Worm (Caenorhabditis elegans) whole organism, L4 larva: Measurements from ENCODE around the gene osm-9.
A peak's percentile ranks its signal among the peaks of the same experiment; 100 is the strongest.

ENCODE experiments used
- F37D6.2 ChIP-seq: sonication (generic microtip); optimal IDR thresholded peaks from 2 replicates; lab custom pipeline; 2016; ENCODE audit warnings: mild to moderate bottlenecking, missing genetic modification characterization, missing compliant biosample characterization
- F44E2.7 ChIP-seq: fragments of 200-800 bp; sonication (Bioruptor generic); IDR thresholded peaks from 2 replicates; pipeline ENCODE4 v2.1.2; 2022; ENCODE audit warnings: missing genetic modification characterization, missing compliant biosample characterization
- F49E8.2 ChIP-seq: sonication (generic microtip); optimal IDR thresholded peaks from 2 replicates; lab custom pipeline; 2016; ENCODE audit warnings: missing compliant biosample characterization, mild to moderate bottlenecking, missing genetic modification characterization, borderline replicate concordance
- T20F7.1 ChIP-seq: fragments of 200-800 bp; sonication (Bioruptor generic); optimal IDR thresholded peaks from 2 replicates; lab custom pipeline; 2018; ENCODE audit warnings: mild to moderate bottlenecking, missing genetic modification characterization, missing compliant biosample characterization
- Y5F2A.4 ChIP-seq: fragments of 200-800 bp; sonication (Bioruptor generic); optimal IDR thresholded peaks from 2 replicates; lab custom pipeline; 2018; ENCODE audit warnings: mild to moderate bottlenecking, missing genetic modification characterization, missing compliant biosample characterization
- ZK546.5 ChIP-seq, 2 experiments: sonication (generic microtip); optimal IDR thresholded peaks; 2 replicates each; lab custom pipeline; 2017; ENCODE audit warnings: missing biosample characterization in 2 of 2, missing genetic modification characterization in 2 of 2
- ama-1 ChIP-seq: fragments of 150-350 bp; optimal IDR thresholded peaks from 2 replicates; lab custom pipeline; 2014; ENCODE audit warnings: inconsistent platforms, mixed read lengths
- arid-1 ChIP-seq: fragments of 200-800 bp; sonication (Bioruptor generic); conservative IDR thresholded peaks from 2 replicates; pipeline ENCODE4 v1.3.6; 2022; ENCODE audit warnings: missing genetic modification reagents, missing genetic modification characterization, missing compliant biosample characterization
- ceh-20 ChIP-seq: fragments of 200-800 bp; sonication (Bioruptor generic); IDR thresholded peaks from 2 replicates; pipeline ENCODE4 v1.3.6; 2022; ENCODE audit warnings: missing genetic modification reagents, missing genetic modification characterization, missing compliant biosample characterization
- ceh-28 ChIP-seq: fragments of 150-350 bp; optimal IDR thresholded peaks from 2 replicates; lab custom pipeline; 2014; ENCODE audit warnings: missing biosample characterization, missing genetic modification reagents, missing genetic modification characterization
- ceh-62 ChIP-seq: sonication (generic microtip); optimal IDR thresholded peaks from 2 replicates; lab custom pipeline; 2017; ENCODE audit warnings: missing biosample characterization, missing genetic modification characterization
- daf-12 ChIP-seq: fragments of 150-350 bp; optimal IDR thresholded peaks from 2 replicates; lab custom pipeline; 2014; ENCODE audit warnings: missing biosample characterization, missing genetic modification reagents, missing genetic modification characterization
- daf-19 ChIP-seq: fragments of 200-800 bp; sonication (Bioruptor generic); conservative IDR thresholded peaks from 2 replicates; pipeline ENCODE4 v1.3.6; 2022; ENCODE audit warnings: missing genetic modification characterization, missing compliant biosample characterization
- dmd-6 ChIP-seq: fragments of 200-800 bp; sonication (Bioruptor generic); IDR thresholded peaks from 2 replicates; pipeline ENCODE4 v1.3.6; 2022; ENCODE audit warnings: missing genetic modification reagents, missing genetic modification characterization, missing compliant biosample characterization
- dve-1 ChIP-seq: sonication (generic microtip); optimal IDR thresholded peaks from 2 replicates; lab custom pipeline; 2017; ENCODE audit warnings: antibody characterized with exemption, mild to moderate bottlenecking, missing genetic modification characterization, missing compliant biosample characterization; ENCODE audit not compliant: insufficient read depth
- egl-27 ChIP-seq: sonication (generic microtip); optimal IDR thresholded peaks from 3 replicates; lab custom pipeline; 2017; ENCODE audit warnings: missing biosample characterization, missing genetic modification reagents, missing genetic modification characterization
- fkh-10 ChIP-seq: fragments of 150-350 bp; optimal IDR thresholded peaks from 2 replicates; lab custom pipeline; 2014; ENCODE audit warnings: missing biosample characterization, missing genetic modification reagents, missing genetic modification characterization
- gei-8 ChIP-seq: fragments of 200-800 bp; sonication (Bioruptor generic); optimal IDR thresholded peaks from 2 replicates; lab custom pipeline; 2018; ENCODE audit warnings: mild to moderate bottlenecking, missing genetic modification characterization, missing compliant biosample characterization
- hlh-11 ChIP-seq: fragments of 200-800 bp; sonication (Bioruptor generic); optimal IDR thresholded peaks from 2 replicates; lab custom pipeline; 2018; ENCODE audit warnings: mild to moderate bottlenecking, missing genetic modification characterization, missing compliant biosample characterization
- jun-1 ChIP-seq: fragments of 150-350 bp; optimal IDR thresholded peaks from 2 replicates; lab custom pipeline; 2014; ENCODE audit warnings: missing biosample characterization, missing genetic modification reagents, missing genetic modification characterization
- lin-1 ChIP-seq: fragments of 200-800 bp; sonication (Bioruptor generic); IDR thresholded peaks from 2 replicates; pipeline ENCODE4 v1.3.6; 2022; ENCODE audit warnings: missing genetic modification reagents, missing genetic modification characterization, missing compliant biosample characterization
- lin-15B ChIP-seq: fragments of 150-350 bp; sonication (generic microtip); optimal IDR thresholded peaks from 3 replicates; lab custom pipeline; 2014; ENCODE audit warnings: missing biosample characterization, missing genetic modification characterization
- lin-38 ChIP-seq: fragments of 200-800 bp; sonication (Bioruptor generic); IDR thresholded peaks from 2 replicates; pipeline ENCODE4 v1.3.6; 2022; ENCODE audit warnings: missing genetic modification reagents, missing genetic modification characterization, missing compliant biosample characterization
- lin-39 ChIP-seq: fragments of 150-350 bp; optimal IDR thresholded peaks from 2 replicates; lab custom pipeline; 2014; ENCODE audit warnings: missing biosample characterization, missing genetic modification reagents, missing genetic modification characterization
- mdl-1 ChIP-seq, 2 experiments: fragments of 150-350 bp in 1 of 2; sonication (generic microtip) in 1 of 2; optimal IDR thresholded peaks; 2 replicates each; lab custom pipeline; 2014 to 2017; ENCODE audit warnings: missing biosample characterization in 2 of 2, missing genetic modification characterization in 2 of 2
- mep-1 ChIP-seq: fragments of 150-350 bp; sonication (generic microtip); optimal IDR thresholded peaks from 3 replicates; lab custom pipeline; 2014; ENCODE audit warnings: missing biosample characterization, missing genetic modification characterization
- mes-2 ChIP-seq: sonication (generic microtip); optimal IDR thresholded peaks from 2 replicates; lab custom pipeline; 2016; ENCODE audit warnings: missing genotype, mild to moderate bottlenecking, missing genetic modification characterization, missing compliant biosample characterization; ENCODE audit not compliant: poor library complexity, severe bottlenecking
- nhr-10 ChIP-seq: fragments of 150-350 bp; optimal IDR thresholded peaks from 2 replicates; lab custom pipeline; 2014; ENCODE audit warnings: missing biosample characterization, missing genetic modification characterization
- nhr-102 ChIP-seq: sonication (generic microtip); optimal IDR thresholded peaks from 2 replicates; lab custom pipeline; 2016; ENCODE audit warnings: mild to moderate bottlenecking, missing genetic modification characterization, moderate library complexity, missing compliant biosample characterization
- nhr-237 ChIP-seq: sonication (generic microtip); optimal IDR thresholded peaks from 2 replicates; lab custom pipeline; 2017; ENCODE audit warnings: missing biosample characterization, missing genetic modification characterization
- nhr-28 ChIP-seq: fragments of 150-350 bp; optimal IDR thresholded peaks from 2 replicates; lab custom pipeline; 2014; ENCODE audit warnings: missing biosample characterization, missing genetic modification characterization
- nhr-42 ChIP-seq: fragments of 200-800 bp; sonication (Bioruptor generic); IDR thresholded peaks from 2 replicates; pipeline ENCODE4 v1.3.6; 2022; ENCODE audit warnings: missing genetic modification characterization, missing compliant biosample characterization
- nhr-48 ChIP-seq: sonication (generic microtip); optimal IDR thresholded peaks from 2 replicates; lab custom pipeline; 2016; ENCODE audit warnings: mild to moderate bottlenecking, missing genetic modification characterization, missing compliant biosample characterization
- nhr-76 ChIP-seq: fragments of 150-350 bp; optimal IDR thresholded peaks from 2 replicates; lab custom pipeline; 2014; ENCODE audit warnings: missing biosample characterization, missing genetic modification characterization
- pqm-1 ChIP-seq: sonication (generic microtip); optimal IDR thresholded peaks from 2 replicates; lab custom pipeline; 2017; ENCODE audit warnings: missing biosample characterization, missing genetic modification characterization
- rbr-2 ChIP-seq: sonication (generic microtip); optimal IDR thresholded peaks from 2 replicates; lab custom pipeline; 2016; ENCODE audit warnings: missing genotype, missing genetic modification characterization, missing compliant biosample characterization
- saeg-2 ChIP-seq: fragments of 200-800 bp; sonication (Bioruptor generic); IDR thresholded peaks from 2 replicates; pipeline ENCODE4 v1.3.6; 2022; ENCODE audit warnings: missing genetic modification reagents, missing genetic modification characterization, missing compliant biosample characterization
- unc-62 ChIP-seq, 3 experiments: fragments of 150-350 bp in 1 of 3; sonication (generic microtip); optimal IDR thresholded peaks in 2 of 3; peaks in 1 of 3; 1 replicate in 1 of 3; 2 replicates in 2 of 3; lab custom pipeline; 2014 to 2017; ENCODE audit warnings: missing biosample characterization in 3 of 3, missing genetic modification characterization in 3 of 3, missing genetic modification reagents in 3 of 3, missing genotype in 1 of 3
- vab-7 ChIP-seq: fragments of 200-800 bp; sonication (Bioruptor generic); IDR thresholded peaks from 2 replicates; pipeline ENCODE4 v1.3.6; 2022; ENCODE audit warnings: missing genetic modification reagents, missing genetic modification characterization, missing compliant biosample characterization
- ztf-11 ChIP-seq: fragments of 150-350 bp; optimal IDR thresholded peaks from 2 replicates; lab custom pipeline; 2014; ENCODE audit warnings: missing biosample characterization, missing genetic modification characterization

osm-9 gene

DNA sequence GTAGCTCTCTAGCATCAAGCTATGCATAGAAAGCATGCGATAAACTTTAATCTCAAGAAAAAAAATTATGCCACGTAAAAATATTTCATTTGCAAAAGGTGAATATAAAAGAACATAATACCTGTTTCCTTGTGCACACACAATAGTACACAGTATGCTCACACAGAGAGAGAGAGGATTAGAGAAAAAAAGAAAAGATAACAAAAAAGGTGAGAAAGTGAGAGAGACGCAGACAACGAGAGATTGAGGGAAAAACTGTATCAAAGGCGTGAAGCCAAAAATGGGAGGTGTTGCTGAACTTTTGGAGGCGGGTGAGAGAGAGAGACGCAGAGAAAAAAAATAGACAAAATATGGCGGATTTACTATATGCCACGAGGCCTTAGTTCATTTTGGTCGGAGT, 8.9 kb downstream of the osm-9 start (continued):
- TF ChIP-seq lin-15B (tag; lab: Kevin White, UChicago) (no peak), jun-1 (tag; lab: Kevin White, UChicago) (peak; percentile 10), mep-1 (peak; percentile 50), dmd-6 (GFP tag; lab: Robert Waterston, UW) (peak; percentile 25; the same call in 1 of the 2 replicates), ZK546.5 (tag; optimal IDR thresholded peaks at IDR 0.05; lab: Kevin White, UChicago) (no peak), rbr-2 (tag; lab: Kevin White, UChicago) (no peak), nhr-10 (tag; lab: Kevin White, UChicago) (no peak), nhr-237 (tag; lab: Kevin White, UChicago) (no peak), nhr-28 (peak; percentile 73), gei-8 (GFP tag; lab: Kevin White, UChicago) (no peak), nhr-102 (tag; lab: Kevin White, UChicago) (peak; percentile 27), lin-1 (GFP tag; lab: Robert Waterston, UW) (no peak), lin-38 (GFP tag; lab: Robert Waterston, UW) (peak; percentile 43), mes-2 (tag; lab: Kevin White, UChicago) (peak; percentile 57), dve-1 (tag; lab: Kevin White, UChicago) (peak; percentile 90), pqm-1 (tag; lab: Kevin White, UChicago) (peak; percentile 48)

DNA sequence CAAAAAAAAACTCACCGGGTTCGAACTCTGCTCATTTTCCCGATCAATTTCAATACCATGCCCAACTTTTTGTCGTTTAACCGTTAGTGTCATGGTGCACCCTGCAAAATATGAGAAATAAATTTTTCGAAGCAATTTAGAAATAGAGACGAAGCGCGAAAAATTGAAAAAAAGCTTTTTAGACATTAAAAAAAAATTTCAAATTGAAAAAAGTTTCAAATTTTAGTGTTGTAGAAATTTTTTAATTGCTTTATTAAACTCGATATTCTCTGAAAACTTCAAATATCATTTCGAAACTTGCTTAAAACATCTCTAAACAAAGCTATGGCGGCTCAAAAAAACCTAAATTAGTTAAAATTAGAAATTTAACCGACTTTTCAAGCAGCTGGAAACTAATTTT, 9.7 kb downstream of the osm-9 start, which contains the start of gene nstp-6:
nstp-6 (minus strand) TSS at position 101 of the 400 bp plus-strand sequence.
- TF ChIP-seq daf-12 (tag; lab: Kevin White, UChicago), result no peak
- TF ChIP-seq F44E2.7, result no peak
- no peak for TF ChIP-seq egl-27 (tag; lab: Kevin White, UChicago)
- TF ChIP-seq F49E8.2 (tag; lab: Kevin White, UChicago), result no peak
- no peak for TF ChIP-seq ceh-62
- no peak for TF ChIP-seq ZK546.5 (tag; optimal IDR thresholded peaks at IDR 0.05; lab: Kevin White, UChicago)
- TF ChIP-seq F37D6.2 (tag; lab: Kevin White, UChicago), result no peak
- TF ChIP-seq saeg-2 (GFP tag; lab: Robert Waterston, UW), result no peak
- no peak for TF ChIP-seq ceh-20 (GFP tag; lab: Robert Waterston, UW)
- no peak for TF ChIP-seq nhr-76 (tag; lab: Kevin White, UChicago)
- TF ChIP-seq Y5F2A.4 (GFP tag; lab: Kevin White, UChicago), result no peak
- TF ChIP-seq fkh-10 (GFP tag; lab: Kevin White, UChicago), result no peak
- TF ChIP-seq nhr-48 (tag; lab: Kevin White, UChicago), result no peak

DNA sequence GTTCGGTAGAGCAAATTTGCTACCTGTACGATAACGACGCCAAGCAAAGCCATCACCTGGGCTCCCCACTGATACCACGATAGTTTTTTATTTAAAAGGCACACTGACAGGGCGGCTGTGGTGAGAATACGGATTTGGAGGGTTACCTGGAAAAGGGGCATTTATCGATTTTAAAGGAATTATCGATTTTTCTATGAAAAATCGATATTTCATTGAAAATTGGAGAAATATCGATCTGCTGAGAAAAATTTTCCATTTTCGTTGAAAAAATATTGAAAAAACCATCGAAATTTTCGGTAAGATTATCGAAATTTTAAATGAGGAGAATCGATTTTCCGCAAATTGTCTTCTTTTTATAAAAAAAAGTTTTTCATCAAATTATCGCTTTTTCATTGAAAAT, 12.2 kb downstream of the osm-9 start:
- TF ChIP-seq ceh-28, result peak; percentile 87
- no peak for TF ChIP-seq daf-19 (GFP tag; lab: Robert Waterston, UW)
- TF ChIP-seq, all 104 proteins: peak for 1

DNA sequence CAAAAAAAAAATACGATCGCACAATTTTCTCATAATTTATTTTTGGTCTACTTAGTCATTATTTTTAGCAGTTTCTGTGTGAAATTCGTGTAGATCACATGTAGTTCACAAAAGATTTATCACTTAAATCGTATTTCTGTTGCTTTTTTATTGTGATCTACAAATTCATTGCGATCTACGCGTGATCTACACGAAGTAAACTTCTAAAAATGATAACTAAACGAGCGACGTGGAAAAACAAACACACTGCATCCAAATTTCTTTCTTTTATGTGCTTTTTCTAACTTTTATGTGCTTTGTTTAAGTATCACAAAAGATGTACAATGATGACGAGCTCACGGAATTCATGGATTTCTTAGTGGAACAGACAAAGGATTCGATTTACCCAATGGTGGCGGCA, 17.4 kb downstream of the osm-9 start, which contains the start of gene B0212.3:
B0212.3 (plus strand) TSS at position 301 of the 400 bp plus-strand sequence.
- TF ChIP-seq nhr-42 (GFP tag; lab: Robert Waterston, UW) (no peak), daf-12 (tag; lab: Kevin White, UChicago) (no peak), F37D6.2 (tag; lab: Kevin White, UChicago) (no peak), ztf-11 (tag; lab: Kevin White, UChicago) (no peak), mdl-1 (tag; optimal IDR thresholded peaks at IDR 0.05; lab: Kevin White, UChicago) (no peak), Y5F2A.4 (GFP tag; lab: Kevin White, UChicago) (no peak), lin-1 (GFP tag; lab: Robert Waterston, UW) (no peak), arid-1 (GFP tag; lab: Robert Waterston, UW) (no peak), lin-39 (tag; lab: Kevin White, UChicago) (no peak), daf-19 (GFP tag; lab: Robert Waterston, UW) (no peak), vab-7 (GFP tag; lab: Robert Waterston, UW) (no peak), lin-15B (tag; lab: Kevin White, UChicago) (no peak), T20F7.1 (GFP tag; lab: Kevin White, UChicago) (no peak), ama-1 (lab: Kevin White, UChicago) (no peak), unc-62 (GFP tag; optimal IDR thresholded peaks at IDR 0.05 in 1 of 2; lab: Kevin White, UChicago) (no peak), unc-62 (tag; optimal IDR thresholded peaks at IDR 0.05; lab: Kevin White, UChicago) (no peak), hlh-11 (no peak), nhr-102 (tag; lab: Kevin White, UChicago) (no peak)
- TF ChIP-seq, all 104 proteins: peak for 0
